Fruit fly (Drosophila melanogaster) whole organism, embryonic: Measurements from ENCODE around the gene mon2.

ENCODE experiments used
- CG11093 ChIP-seq: fragments of 200-800 bp; sonication (Bioruptor generic); IDR thresholded peaks from 3 replicates; pipeline ENCODE4 v1.3.6; 2022; ENCODE audit warnings: missing biosample characterization, missing genetic modification characterization
- CG1233 ChIP-seq: fragments of 200-800 bp; sonication (Bioruptor generic); optimal IDR thresholded peaks from 4 replicates; lab custom pipeline; 2018; ENCODE audit warnings: missing biosample characterization, mild to moderate bottlenecking, missing genetic modification characterization
- CG6175 ChIP-seq: fragments of 200-800 bp; sonication (Bioruptor generic); IDR thresholded peaks from 3 replicates; pipeline ENCODE4 v1.3.6; 2022; ENCODE audit warnings: missing biosample characterization, missing genetic modification characterization
- CG8290 ChIP-seq, 3 experiments: fragments of 200-800 bp; sonication (Bioruptor generic); optimal IDR thresholded peaks; 2 replicates each; lab custom pipeline; 2016 to 2019; ENCODE audit warnings: missing biosample characterization in 3 of 3, missing genetic modification characterization in 3 of 3, mild to moderate bottlenecking in 2 of 3, moderate library complexity in 1 of 3
- HmgZ ChIP-seq: fragments of 200-800 bp; sonication (Bioruptor generic); optimal IDR thresholded peaks from 2 replicates; lab custom pipeline; 2018; ENCODE audit warnings: missing biosample characterization, mild to moderate bottlenecking, missing genetic modification characterization
- ftz-f1 ChIP-seq: fragments of 200-800 bp; sonication (Bioruptor generic); optimal IDR thresholded peaks from 2 replicates; lab custom pipeline; 2016; ENCODE audit warnings: missing biosample characterization, missing genetic modification characterization
- lbe ChIP-seq: fragments of 200-800 bp; sonication (Bioruptor generic); optimal IDR thresholded peaks from 2 replicates; lab custom pipeline; 2016; ENCODE audit warnings: missing biosample characterization, mild to moderate bottlenecking, missing genetic modification characterization
- pan ChIP-seq, 4 experiments: fragments of >200 bp in 3 of 4; fragments of 200-800 bp in 1 of 4; sonication (Bioruptor generic) in 1 of 4; optimal IDR thresholded peaks in 3 of 4; IDR thresholded peaks in 1 of 4; 2 replicates each; pipeline versions ENCODE4 v1.3.6 to Lab custom; 2017 to 2022; ENCODE audit warnings: missing biosample characterization in 2 of 4, missing genetic modification characterization in 2 of 4, mixed read lengths in 1 of 4

DNA sequence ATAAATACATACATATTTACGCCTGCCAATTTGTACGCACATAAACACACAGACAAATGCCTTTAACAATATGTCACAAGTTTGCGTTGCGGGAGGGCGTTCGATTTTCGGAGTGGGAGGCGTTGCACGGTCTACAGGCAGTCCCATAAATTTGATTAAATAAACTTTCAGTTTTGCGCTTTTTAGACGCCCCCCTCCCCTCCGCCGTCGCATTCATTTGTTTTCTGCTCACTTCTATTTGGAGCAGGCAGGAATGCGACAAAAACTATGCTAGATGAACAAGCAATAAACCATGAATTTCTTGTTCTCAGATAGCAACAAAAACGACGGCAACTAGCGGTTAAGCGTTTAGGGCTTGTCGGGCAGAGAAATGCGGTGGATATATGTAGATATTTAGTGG, 24.8 kb downstream of the mon2 start:
- no peak for TF ChIP-seq CG6175 (GFP tag; lab: Robert Waterston, UW)
- TF ChIP-seq HmgZ: no peak
- TF ChIP-seq ftz-f1 (GFP tag; lab: Kevin White, UChicago): no peak
- no peak for TF ChIP-seq CG8290 (GFP tag; optimal IDR thresholded peaks at IDR 0.05; lab: Kevin White, UChicago)
- TF ChIP-seq CG8290 (tag; optimal IDR thresholded peaks at IDR 0.05; lab: Kevin White, UChicago): no peak
- TF ChIP-seq pan (optimal IDR thresholded peaks at IDR 0.05; lab: Kevin White, UChicago): no peak
- no peak for TF ChIP-seq pan (GFP tag; optimal IDR thresholded peaks at IDR 0.05 in 1 of 2, IDR thresholded peaks at IDR 0.05 in 1 of 2)
- no peak for TF ChIP-seq CG1233 (GFP tag; lab: Kevin White, UChicago)
- no peak for TF ChIP-seq CG11093
- TF ChIP-seq lbe (GFP tag; lab: Kevin White, UChicago): no peak
